Worm (Caenorhabditis elegans): ENCODE data around the gene T11F9.7.

DNA sequence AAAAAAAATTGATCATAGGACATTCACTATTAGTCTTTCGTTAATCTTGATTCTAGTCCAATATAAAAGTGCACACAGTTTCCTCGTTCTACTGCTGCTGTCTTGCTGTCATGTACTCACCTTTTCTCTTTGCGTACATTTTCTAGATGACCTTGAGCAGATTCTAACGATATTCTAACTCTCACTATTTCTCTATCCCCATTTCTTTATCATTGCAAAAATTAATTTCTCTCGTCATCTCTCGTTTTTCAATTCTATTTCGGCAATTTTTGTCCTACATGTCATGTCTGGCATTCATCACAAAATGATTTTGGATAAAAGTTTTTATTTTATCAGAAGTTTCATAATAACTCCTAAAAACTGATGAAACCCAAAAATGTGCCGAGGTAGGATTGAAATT, 33.0 kb downstream of the T11F9.7 start, which contains the start of gene ttll-5:
- TF ChIP-seq dao-5 (tag; optimal IDR thresholded peaks at IDR 0.05) = no peak
- TF ChIP-seq him-1 (tag; optimal IDR thresholded peaks at IDR 0.05) = no peak
- no peak for TF ChIP-seq W03F9.2 (tag; optimal IDR thresholded peaks at IDR 0.05)
